Fruit fly (Drosophila melanogaster): ENCODE measurements around the gene CG14795.

DNA sequence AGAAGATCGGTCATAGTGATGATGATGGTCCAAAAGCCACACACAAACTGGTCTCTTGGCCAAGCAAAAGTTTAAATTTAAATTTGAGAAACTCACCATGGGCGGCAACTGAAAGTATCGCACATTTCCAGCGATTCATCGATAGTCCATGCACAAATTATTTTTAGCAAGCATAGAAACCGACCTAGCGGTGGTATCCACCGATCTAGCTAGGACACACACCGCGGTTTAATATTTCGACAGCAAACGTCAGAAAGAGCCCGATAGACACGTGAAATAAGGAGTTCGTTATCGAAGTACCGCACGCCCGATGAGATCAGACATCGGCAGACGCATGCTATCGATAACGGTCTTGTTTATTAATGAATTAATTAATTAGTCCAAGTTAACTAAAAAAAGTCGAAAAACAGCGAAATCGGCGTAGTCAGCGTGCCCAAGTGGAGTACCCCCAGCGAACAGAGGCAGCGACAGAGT is at the start of gene CG14795:
- TF ChIP-seq Pif1A (GFP tag; optimal IDR thresholded peaks at IDR 0.05) (no peak), CG9948 (tag; optimal IDR thresholded peaks at IDR 0.05) (no peak)

Data from whole organism, pupa.